Worm (Caenorhabditis elegans): ENCODE results near the gene ZC518.8.

- TF ChIP-seq hnd-1 (tag; optimal IDR thresholded peaks at IDR 0.05) (no peak), ceh-36 (tag; optimal IDR thresholded peaks at IDR 0.05) (no peak), tbx-37 (GFP tag; conservative IDR thresholded peaks at IDR 0.05) (no peak), B0310.2 (tag; optimal IDR thresholded peaks at IDR 0.05) (no peak), ama-1 (optimal IDR thresholded peaks at IDR 0.05) (no peak), ceh-13 (GFP tag; optimal IDR thresholded peaks at IDR 0.05) (no peak)
Observed at ce11 chrIV:12410167-12410566, 48.5 kb upstream of the ZC518.8 start, which contains the start of gene acl-13.
